Fruit fly (Drosophila melanogaster) whole organism, embryonic: ENCODE data around the gene Polr3H.
A peak's percentile ranks its signal among the peaks of the same experiment; 100 is the strongest.

Source experiments
- Asciz ChIP-seq: fragments of 200-800 bp; sonication (Bioruptor generic); optimal IDR thresholded peaks from 2 replicates; lab custom pipeline; 2017; ENCODE audit warnings: missing biosample characterization, mild to moderate bottlenecking, missing genetic modification characterization, missing genetic modification reagents
- CG10267 ChIP-seq: fragments of 200-800 bp; sonication (Bioruptor generic); optimal IDR thresholded peaks from 2 replicates; lab custom pipeline; 2018; ENCODE audit warnings: missing biosample characterization, mild to moderate bottlenecking, missing genetic modification characterization, moderate library complexity
- CG12104 ChIP-seq: fragments of 200-800 bp; sonication (Bioruptor generic); optimal IDR thresholded peaks from 3 replicates; lab custom pipeline; 2016; ENCODE audit warnings: missing biosample characterization, missing genetic modification characterization
- CG12744 ChIP-seq: fragments of 200-800 bp; sonication (Bioruptor generic); optimal IDR thresholded peaks from 2 replicates; lab custom pipeline; 2016; ENCODE audit warnings: missing biosample characterization, missing genetic modification characterization
- CG13296 ChIP-seq: fragments of 200-800 bp; sonication (Bioruptor generic); optimal IDR thresholded peaks from 3 replicates; lab custom pipeline; 2018; ENCODE audit warnings: missing biosample characterization, mild to moderate bottlenecking, missing genetic modification characterization
- CG13894 ChIP-seq: fragments of 200-800 bp; sonication (Bioruptor generic); optimal IDR thresholded peaks from 3 replicates; lab custom pipeline; 2018; ENCODE audit warnings: missing biosample characterization, mild to moderate bottlenecking, missing genetic modification characterization, moderate library complexity
- CG17186 ChIP-seq: fragments of 200-800 bp; sonication (Bioruptor generic); optimal IDR thresholded peaks from 3 replicates; lab custom pipeline; 2017; ENCODE audit warnings: missing biosample characterization, missing genetic modification reagents, missing genetic modification characterization
- CG17612 ChIP-seq: fragments of 200-800 bp; sonication (Bioruptor generic); IDR thresholded peaks from 2 replicates; pipeline ENCODE4 v1.3.6; 2022; ENCODE audit warnings: missing biosample characterization, missing genetic modification characterization
- CG2116 ChIP-seq: fragments of 200-800 bp; sonication (Bioruptor generic); optimal IDR thresholded peaks from 3 replicates; lab custom pipeline; 2018; ENCODE audit warnings: missing biosample characterization, mild to moderate bottlenecking, missing genetic modification characterization
- CG30431 ChIP-seq: fragments of 200-800 bp; sonication (Bioruptor generic); optimal IDR thresholded peaks from 2 replicates; lab custom pipeline; 2017; ENCODE audit warnings: missing biosample characterization, missing genetic modification characterization
- CG4617 ChIP-seq: fragments of 200-800 bp; sonication (Bioruptor generic); optimal IDR thresholded peaks from 3 replicates; lab custom pipeline; 2016; ENCODE audit warnings: missing biosample characterization, missing genetic modification characterization, borderline replicate concordance
- CG6272 ChIP-seq: fragments of 200-800 bp; sonication (Bioruptor generic); IDR thresholded peaks from 2 replicates; pipeline ENCODE4 v1.3.6; 2022; ENCODE audit warnings: missing biosample characterization, missing genetic modification characterization
- CG6689 ChIP-seq: fragments of 200-800 bp; sonication (Bioruptor generic); IDR thresholded peaks from 2 replicates; pipeline ENCODE4 v1.3.6; 2022; ENCODE audit warnings: missing biosample characterization, missing genetic modification characterization
- CG6791 ChIP-seq: fragments of 200-800 bp; sonication (Bioruptor generic); IDR thresholded peaks from 3 replicates; pipeline ENCODE4 v1.3.6; 2022; ENCODE audit warnings: missing biosample characterization, missing genetic modification characterization; ENCODE audit not compliant: partially characterized antibody
- CG7372 ChIP-seq: fragments of 200-800 bp; sonication (Bioruptor generic); IDR thresholded peaks from 2 replicates; pipeline ENCODE4 v1.3.6; 2022; ENCODE audit warnings: missing biosample characterization, missing genetic modification characterization
- CG9609 ChIP-seq: fragments of 200-800 bp; sonication (Bioruptor generic); optimal IDR thresholded peaks from 3 replicates; lab custom pipeline; 2016; ENCODE audit warnings: missing biosample characterization, missing genetic modification characterization
- CG9932 ChIP-seq: fragments of 200-800 bp; sonication (Bioruptor generic); IDR thresholded peaks from 2 replicates; pipeline ENCODE4 v1.3.6; 2022; ENCODE audit warnings: missing biosample characterization, missing genetic modification characterization
- CHES-1-like ChIP-seq: fragments of 200-800 bp; sonication (Bioruptor generic); optimal IDR thresholded peaks from 2 replicates; lab custom pipeline; 2016; ENCODE audit warnings: missing biosample characterization, missing genetic modification characterization
- D19B ChIP-seq: fragments of 200-800 bp; sonication (Bioruptor generic); optimal IDR thresholded peaks from 2 replicates; lab custom pipeline; 2017; ENCODE audit warnings: missing biosample characterization, mild to moderate bottlenecking, missing genetic modification characterization
- E2f1 ChIP-seq: fragments of 200-800 bp; sonication (Bioruptor generic); IDR thresholded peaks from 2 replicates; pipeline ENCODE4 v1.3.6; 2022; ENCODE audit warnings: missing biosample characterization, missing genetic modification characterization
- ERR ChIP-seq: fragments of 200-800 bp; sonication (Bioruptor generic); optimal IDR thresholded peaks from 2 replicates; lab custom pipeline; 2016; ENCODE audit warnings: missing biosample characterization, missing genetic modification characterization
- MBD-R2 ChIP-seq: fragments of 200-800 bp; sonication (Bioruptor generic); IDR thresholded peaks from 2 replicates; pipeline ENCODE4 v1.3.6; 2022; ENCODE audit warnings: missing biosample characterization, missing genetic modification characterization
- MESR4 ChIP-seq: fragments of 200-800 bp; sonication (Bioruptor generic); optimal IDR thresholded peaks from 2 replicates; lab custom pipeline; 2018; ENCODE audit warnings: missing biosample characterization, mild to moderate bottlenecking, missing genetic modification characterization, moderate library complexity
- Pdp1 ChIP-seq, 2 experiments: fragments of 200-800 bp; sonication (Bioruptor generic); optimal IDR thresholded peaks; 3 replicates each; lab custom pipeline; 2016; ENCODE audit warnings: missing biosample characterization in 2 of 2, missing genetic modification characterization in 2 of 2, mild to moderate bottlenecking in 1 of 2, moderate library complexity in 1 of 2
- Rx ChIP-seq: fragments of 200-800 bp; sonication (Bioruptor generic); IDR thresholded peaks from 2 replicates; pipeline ENCODE4 v1.3.6; 2022; ENCODE audit warnings: missing biosample characterization, missing genetic modification characterization
- Stat92E ChIP-seq, 3 experiments: fragments of >200 bp in 2 of 3; fragments of 200-800 bp in 1 of 3; sonication (Bioruptor generic) in 1 of 3; optimal IDR thresholded peaks; 2 replicates each; lab custom pipeline; 2017 to 2019; ENCODE audit warnings: missing biosample characterization in 3 of 3, missing genetic modification characterization in 3 of 3, mild to moderate bottlenecking in 1 of 3, moderate library complexity in 1 of 3
- TFAM ChIP-seq: fragments of 200-800 bp; sonication (Bioruptor generic); optimal IDR thresholded peaks from 2 replicates; lab custom pipeline; 2017; ENCODE audit warnings: missing biosample characterization, missing genetic modification characterization, inconsistent platforms
- Tbp ChIP-seq: fragments of >200 bp; optimal IDR thresholded peaks from 2 replicates; lab custom pipeline; 2018; ENCODE audit warnings: missing biosample characterization, missing genetic modification characterization
- Trl ChIP-seq, 3 experiments: fragments of >200 bp in 2 of 3; fragments of 200-800 bp in 1 of 3; sonication (Bioruptor generic) in 1 of 3; optimal IDR thresholded peaks; 2 replicates in 1 of 3; 3 replicates in 2 of 3; lab custom pipeline; 2016 to 2017; ENCODE audit warnings: missing biosample characterization in 1 of 3, missing genetic modification characterization in 1 of 3
- ab ChIP-seq: fragments of 200-800 bp; sonication (Bioruptor generic); optimal IDR thresholded peaks from 2 replicates; lab custom pipeline; 2016; ENCODE audit warnings: missing biosample characterization, missing genetic modification characterization
- al ChIP-seq: fragments of 200-800 bp; sonication (Bioruptor generic); IDR thresholded peaks from 2 replicates; pipeline ENCODE4 v1.3.6; 2022; ENCODE audit warnings: missing biosample characterization, missing genetic modification characterization
- crp ChIP-seq, 2 experiments: fragments of 200-800 bp; sonication (Bioruptor generic); optimal IDR thresholded peaks; 2 replicates in 1 of 2; 3 replicates in 1 of 2; lab custom pipeline; 2017; ENCODE audit warnings: missing biosample characterization in 2 of 2, missing genetic modification characterization in 2 of 2, mild to moderate bottlenecking in 1 of 2, moderate library complexity in 1 of 2
- da ChIP-seq: fragments of 200-800 bp; sonication (Bioruptor generic); optimal IDR thresholded peaks from 2 replicates; lab custom pipeline; 2016; ENCODE audit warnings: missing biosample characterization, missing genetic modification characterization
- en ChIP-seq: fragments of 200-800 bp; sonication (Bioruptor generic); optimal IDR thresholded peaks from 2 replicates; lab custom pipeline; 2016; ENCODE audit warnings: missing biosample characterization, missing genetic modification characterization
- fd3F ChIP-seq: fragments of 200-800 bp; sonication (Bioruptor generic); optimal IDR thresholded peaks from 2 replicates; lab custom pipeline; 2018; ENCODE audit warnings: missing biosample characterization, mild to moderate bottlenecking, missing genetic modification characterization, moderate library complexity
- her ChIP-seq: fragments of 200-800 bp; sonication (Bioruptor generic); optimal IDR thresholded peaks from 2 replicates; lab custom pipeline; 2016; ENCODE audit warnings: missing biosample characterization, missing genetic modification characterization
- insv ChIP-seq, 2 experiments: fragments of 200-800 bp; sonication (Bioruptor generic); optimal IDR thresholded peaks; 3 replicates each; lab custom pipeline; 2016 to 2018; ENCODE audit warnings: missing biosample characterization in 2 of 2, missing genetic modification characterization in 2 of 2
- lab ChIP-seq: fragments of 200-800 bp; sonication (Bioruptor generic); optimal IDR thresholded peaks from 3 replicates; lab custom pipeline; 2017; ENCODE audit warnings: missing biosample characterization, missing genetic modification characterization, mild to moderate bottlenecking, moderate library complexity, missing genetic modification reagents
- mirr ChIP-seq: fragments of 200-800 bp; sonication (Bioruptor generic); optimal IDR thresholded peaks from 3 replicates; lab custom pipeline; 2018; ENCODE audit warnings: missing biosample characterization, mild to moderate bottlenecking, missing genetic modification characterization
- nau ChIP-seq: fragments of 200-800 bp; sonication (Bioruptor generic); optimal IDR thresholded peaks from 3 replicates; lab custom pipeline; 2017; ENCODE audit warnings: missing biosample characterization, mild to moderate bottlenecking, missing genetic modification characterization, missing genetic modification reagents
- p53 ChIP-seq: fragments of 200-800 bp; sonication (Bioruptor generic); optimal IDR thresholded peaks from 2 replicates; lab custom pipeline; 2016; ENCODE audit warnings: missing biosample characterization, missing genetic modification characterization
- pan ChIP-seq, 4 experiments: fragments of >200 bp in 3 of 4; fragments of 200-800 bp in 1 of 4; sonication (Bioruptor generic) in 1 of 4; optimal IDR thresholded peaks in 3 of 4; IDR thresholded peaks in 1 of 4; 2 replicates each; pipeline versions ENCODE4 v1.3.6 to Lab custom; 2017 to 2022; ENCODE audit warnings: missing biosample characterization in 2 of 4, missing genetic modification characterization in 2 of 4, mixed read lengths in 1 of 4
- peb ChIP-seq: fragments of 200-800 bp; sonication (Bioruptor generic); IDR thresholded peaks from 2 replicates; pipeline ENCODE4 v1.3.6; 2022; ENCODE audit warnings: missing biosample characterization, missing genetic modification characterization
- pnt ChIP-seq: fragments of 200-800 bp; sonication (Bioruptor generic); optimal IDR thresholded peaks from 3 replicates; lab custom pipeline; 2016; ENCODE audit warnings: missing biosample characterization, missing genetic modification characterization
- prd ChIP-seq, 3 experiments: fragments of >200 bp in 2 of 3; fragments of 200-800 bp in 1 of 3; sonication (Bioruptor generic) in 1 of 3; optimal IDR thresholded peaks in 2 of 3; IDR thresholded peaks in 1 of 3; 2 replicates in 2 of 3; 3 replicates in 1 of 3; pipeline versions ENCODE4 v1.3.6 to Lab custom; 2017 to 2022; ENCODE audit warnings: missing biosample characterization in 1 of 3, missing genetic modification characterization in 1 of 3
- scrt ChIP-seq: fragments of 200-800 bp; sonication (Bioruptor generic); optimal IDR thresholded peaks from 2 replicates; lab custom pipeline; 2018; ENCODE audit warnings: missing biosample characterization, mild to moderate bottlenecking, missing genetic modification characterization, moderate library complexity
- tx ChIP-seq: fragments of 200-800 bp; sonication (Bioruptor generic); optimal IDR thresholded peaks from 2 replicates; lab custom pipeline; 2016; ENCODE audit warnings: missing biosample characterization, missing genetic modification characterization
- vnd ChIP-seq: fragments of 200-800 bp; sonication (Bioruptor generic); IDR thresholded peaks from 3 replicates; pipeline ENCODE4 v1.3.6; 2022; ENCODE audit warnings: missing biosample characterization, missing genetic modification characterization; ENCODE audit not compliant: partially characterized antibody

Polr3H gene

DNA sequence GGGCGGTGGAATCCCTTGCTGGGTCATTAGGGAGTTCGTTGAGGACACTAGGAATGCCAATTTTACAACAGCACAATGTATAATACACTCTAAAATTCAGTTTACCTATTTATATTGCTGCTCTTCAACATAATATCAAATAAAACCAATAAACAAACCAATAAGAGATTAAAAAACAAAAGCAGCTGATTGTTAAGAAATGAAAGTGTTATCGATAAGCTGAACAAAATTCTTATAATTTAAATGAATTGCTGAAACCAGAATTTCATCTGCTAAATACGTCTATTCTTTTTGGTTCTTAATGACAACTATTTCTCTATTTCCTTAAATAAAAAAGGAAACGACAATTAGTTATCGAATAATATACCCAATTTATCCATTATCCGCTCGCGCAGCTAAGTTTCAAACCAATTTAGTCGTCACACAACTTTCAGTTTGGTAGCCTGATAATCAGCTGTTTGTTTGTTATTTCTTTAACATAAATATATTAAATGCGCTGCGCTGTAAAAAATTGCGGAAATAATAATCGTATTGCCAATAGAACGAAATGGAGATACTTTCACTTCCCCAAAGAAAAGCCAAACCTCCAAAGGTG, 42.7 kb downstream of the Polr3H start, which contains the start of the genes Pldn and CG14135 (continued):
- TF ChIP-seq CG4617 (GFP tag; lab: Kevin White, UChicago) (peak; percentile 33), al (GFP tag; lab: Robert Waterston, UW) (no peak), MESR4 (peak; percentile 29), CG9609 (no peak), CG17186 (GFP tag; lab: Kevin White, UChicago) (no peak), da (GFP tag; lab: Kevin White, UChicago) (no peak), ab (GFP tag; lab: Kevin White, UChicago) (no peak), p53 (no peak), CG2116 (GFP tag; lab: Kevin White, UChicago) (peak; percentile 69), Rx (GFP tag; lab: Robert Waterston, UW) (no peak), CG6272 (GFP tag; lab: Robert Waterston, UW) (no peak), CG10267 (peak; percentile 44), CG13894 (tag; lab: Kevin White, UChicago) (no peak), Stat92E (GFP tag; optimal IDR thresholded peaks at IDR 0.05; lab: Kevin White, UChicago) (no peak), her (GFP tag; lab: Kevin White, UChicago) (no peak), D19B (no peak), CHES-1-like (GFP tag; lab: Kevin White, UChicago) (peak; percentile 9), scrt (GFP tag; lab: Kevin White, UChicago) (peak; percentile 68), insv (GFP tag; optimal IDR thresholded peaks at IDR 0.05; lab: Kevin White, UChicago) (peak in 1 of 2 experiments; percentile 29), Pdp1 (GFP tag; optimal IDR thresholded peaks at IDR 0.05; lab: Kevin White, UChicago) (peak in 1 of 2 experiments; percentile 28), E2f1 (GFP tag; lab: Robert Waterston, UW) (no peak), CG7372 (no peak), lab (GFP tag; lab: Kevin White, UChicago) (no peak), MBD-R2 (GFP tag; lab: Robert Waterston, UW) (peak; percentile 85), CG9932 (GFP tag; lab: Robert Waterston, UW) (no peak), Asciz (GFP tag; lab: Kevin White, UChicago) (no peak), Trl (optimal IDR thresholded peaks at IDR 0.05; lab: Kevin White, UChicago) (no peak), Trl (GFP tag; optimal IDR thresholded peaks at IDR 0.05; lab: Kevin White, UChicago) (no peak), tx (GFP tag; lab: Kevin White, UChicago) (no peak), CG17612 (GFP tag; lab: Robert Waterston, UW) (no peak), prd (optimal IDR thresholded peaks at IDR 0.05; lab: Kevin White, UChicago) (no peak), prd (GFP tag; IDR thresholded peaks at IDR 0.05; lab: Robert Waterston, UW) (no peak), Tbp (no peak), CG12104 (GFP tag; lab: Kevin White, UChicago) (no peak), CG6791 (peak; percentile 27; the same call in 1 of the 3 replicates), ERR (GFP tag; lab: Kevin White, UChicago) (no peak), pnt (GFP tag; lab: Kevin White, UChicago) (no peak), peb (GFP tag; lab: Robert Waterston, UW) (no peak), CG12744 (GFP tag; lab: Kevin White, UChicago) (no peak), en (no peak), TFAM (GFP tag; lab: Kevin White, UChicago) (no peak), mirr (GFP tag; lab: Kevin White, UChicago) (no peak), nau (GFP tag; lab: Kevin White, UChicago) (no peak), vnd (GFP tag; lab: Robert Waterston, UW) (no peak), CG6689 (GFP tag; lab: Robert Waterston, UW) (no peak), pan (optimal IDR thresholded peaks at IDR 0.05; lab: Kevin White, UChicago) (no peak), pan (GFP tag; optimal IDR thresholded peaks at IDR 0.05 in 1 of 2, IDR thresholded peaks at IDR 0.05 in 1 of 2) (no peak), crp (GFP tag; optimal IDR thresholded peaks at IDR 0.05; lab: Kevin White, UChicago) (peak; percentile 97 to 99), CG30431 (no peak), fd3F (GFP tag; lab: Kevin White, UChicago) (no peak), CG13296 (GFP tag; lab: Kevin White, UChicago) (no peak)
